Fruit fly (Drosophila melanogaster) whole organism, embryonic: ENCODE measurements around the gene Gdi.

Experiments used
- Abd-B ChIP-seq: fragments of 200-800 bp; sonication (Bioruptor generic); optimal IDR thresholded peaks from 2 replicates; lab custom pipeline; 2018; ENCODE audit warnings: missing biosample characterization, mild to moderate bottlenecking, missing genetic modification characterization, moderate library complexity
- Ada2b ChIP-seq: fragments of 200-800 bp; sonication (Bioruptor generic); IDR thresholded peaks from 2 replicates; pipeline ENCODE4 v1.3.6; 2022; ENCODE audit warnings: missing biosample characterization, missing genetic modification characterization
- Bdp1 ChIP-seq: fragments of 200-800 bp; sonication (Bioruptor generic); optimal IDR thresholded peaks from 3 replicates; lab custom pipeline; 2016; ENCODE audit warnings: missing biosample characterization, missing genetic modification characterization
- Blimp-1 ChIP-seq: fragments of 200-800 bp; sonication (Bioruptor generic); optimal IDR thresholded peaks from 3 replicates; lab custom pipeline; 2018; ENCODE audit warnings: missing biosample characterization, missing genetic modification characterization, mild to moderate bottlenecking, moderate library complexity, missing genetic modification reagents
- BtbVII ChIP-seq: fragments of 200-800 bp; sonication (Bioruptor generic); optimal IDR thresholded peaks from 3 replicates; lab custom pipeline; 2017; ENCODE audit warnings: missing biosample characterization, mild to moderate bottlenecking, missing genetic modification characterization
- CG1024 ChIP-seq: fragments of 200-800 bp; sonication (Bioruptor generic); IDR thresholded peaks from 2 replicates; pipeline ENCODE4 v1.3.6; 2022; ENCODE audit warnings: missing biosample characterization, missing genetic modification characterization
- CG10543 ChIP-seq: fragments of 200-800 bp; sonication (Bioruptor generic); optimal IDR thresholded peaks from 3 replicates; lab custom pipeline; 2017; ENCODE audit warnings: missing biosample characterization, mild to moderate bottlenecking, missing genetic modification characterization, moderate library complexity
- CG10565 ChIP-seq: fragments of 200-800 bp; sonication (Bioruptor generic); optimal IDR thresholded peaks from 3 replicates; lab custom pipeline; 2016; ENCODE audit warnings: missing biosample characterization, mild to moderate bottlenecking, missing genetic modification characterization
- CG11398 ChIP-seq: fragments of 200-800 bp; sonication (Bioruptor generic); optimal IDR thresholded peaks from 2 replicates; lab custom pipeline; 2016; ENCODE audit warnings: missing biosample characterization, missing genetic modification characterization
- CG11456 ChIP-seq: fragments of 200-800 bp; sonication (Bioruptor generic); IDR thresholded peaks from 3 replicates; pipeline ENCODE4 v1.3.6; 2022; ENCODE audit warnings: missing biosample characterization, missing genetic modification characterization
- CG11560 ChIP-seq: fragments of 200-800 bp; sonication (Bioruptor generic); IDR thresholded peaks from 3 replicates; pipeline ENCODE4 v1.3.6; 2022; ENCODE audit warnings: missing biosample characterization, missing genetic modification characterization
- CG11695 ChIP-seq: fragments of 200-800 bp; sonication (Bioruptor generic); IDR thresholded peaks from 3 replicates; pipeline ENCODE4 v1.3.6; 2022; ENCODE audit warnings: missing biosample characterization, missing genetic modification characterization
- CG12104 ChIP-seq: fragments of 200-800 bp; sonication (Bioruptor generic); optimal IDR thresholded peaks from 3 replicates; lab custom pipeline; 2016; ENCODE audit warnings: missing biosample characterization, missing genetic modification characterization
- CG12219 ChIP-seq: fragments of 200-800 bp; sonication (Bioruptor generic); optimal IDR thresholded peaks from 3 replicates; lab custom pipeline; 2018; ENCODE audit warnings: missing biosample characterization, mild to moderate bottlenecking, missing genetic modification characterization
- CG12769 ChIP-seq: fragments of 200-800 bp; sonication (Bioruptor generic); optimal IDR thresholded peaks from 2 replicates; lab custom pipeline; 2019; ENCODE audit warnings: missing biosample characterization, mild to moderate bottlenecking, missing genetic modification characterization, moderate library complexity
- CG14441 ChIP-seq: fragments of 200-800 bp; sonication (Bioruptor generic); IDR thresholded peaks from 2 replicates; pipeline ENCODE4 v1.3.6; 2022; ENCODE audit warnings: missing biosample characterization, missing genetic modification characterization
- CG15011 ChIP-seq: fragments of 200-800 bp; sonication (Bioruptor generic); optimal IDR thresholded peaks from 3 replicates; lab custom pipeline; 2018; ENCODE audit warnings: missing biosample characterization, mild to moderate bottlenecking, missing genetic modification characterization
- CG1603 ChIP-seq: fragments of 200-800 bp; sonication (Bioruptor generic); optimal IDR thresholded peaks from 2 replicates; lab custom pipeline; 2019; ENCODE audit warnings: missing biosample characterization, mild to moderate bottlenecking, missing genetic modification characterization, moderate library complexity
- CG18619 ChIP-seq: fragments of 200-800 bp; sonication (Bioruptor generic); optimal IDR thresholded peaks from 3 replicates; lab custom pipeline; 2017; ENCODE audit warnings: missing biosample characterization, mild to moderate bottlenecking, missing genetic modification characterization
- CG2678 ChIP-seq: fragments of 200-800 bp; sonication (Bioruptor generic); optimal IDR thresholded peaks from 3 replicates; lab custom pipeline; 2019; ENCODE audit warnings: missing biosample characterization, mild to moderate bottlenecking, missing genetic modification characterization, moderate library complexity
- CG43689 ChIP-seq: fragments of 200-800 bp; sonication (Bioruptor generic); IDR thresholded peaks from 2 replicates; pipeline ENCODE4 v1.3.6; 2022; ENCODE audit warnings: missing biosample characterization, missing genetic modification characterization
- CG5180 ChIP-seq: fragments of 200-800 bp; sonication (Bioruptor generic); optimal IDR thresholded peaks from 3 replicates; lab custom pipeline; 2017; ENCODE audit warnings: missing biosample characterization, missing genetic modification characterization, mild to moderate bottlenecking, moderate library complexity, missing genetic modification reagents
- CG6254 ChIP-seq: fragments of 200-800 bp; sonication (Bioruptor generic); optimal IDR thresholded peaks from 3 replicates; lab custom pipeline; 2017; ENCODE audit warnings: mild to moderate bottlenecking, missing biosample characterization, missing genetic modification reagents, missing genetic modification characterization
- CG6791 ChIP-seq: fragments of 200-800 bp; sonication (Bioruptor generic); IDR thresholded peaks from 3 replicates; pipeline ENCODE4 v1.3.6; 2022; ENCODE audit warnings: missing biosample characterization, missing genetic modification characterization; ENCODE audit not compliant: partially characterized antibody
- CG7786 ChIP-seq: fragments of 200-800 bp; sonication (Bioruptor generic); optimal IDR thresholded peaks from 2 replicates; lab custom pipeline; 2016; ENCODE audit warnings: missing biosample characterization, missing genetic modification characterization
- CG8281 ChIP-seq: fragments of 200-800 bp; sonication (Bioruptor generic); optimal IDR thresholded peaks from 2 replicates; lab custom pipeline; 2018; ENCODE audit warnings: missing biosample characterization, mild to moderate bottlenecking, missing genetic modification characterization, moderate library complexity
- CG8290 ChIP-seq, 3 experiments: fragments of 200-800 bp; sonication (Bioruptor generic); optimal IDR thresholded peaks; 2 replicates each; lab custom pipeline; 2016 to 2019; ENCODE audit warnings: missing biosample characterization in 3 of 3, missing genetic modification characterization in 3 of 3, mild to moderate bottlenecking in 2 of 3, moderate library complexity in 1 of 3
- CG9727 ChIP-seq: fragments of 200-800 bp; sonication (Bioruptor generic); optimal IDR thresholded peaks from 3 replicates; lab custom pipeline; 2017; ENCODE audit warnings: missing biosample characterization, mild to moderate bottlenecking, missing genetic modification characterization
- CHES-1-like ChIP-seq: fragments of 200-800 bp; sonication (Bioruptor generic); optimal IDR thresholded peaks from 2 replicates; lab custom pipeline; 2016; ENCODE audit warnings: missing biosample characterization, missing genetic modification characterization
- CrebB ChIP-seq: fragments of 200-800 bp; sonication (Bioruptor generic); optimal IDR thresholded peaks from 3 replicates; lab custom pipeline; 2018; ENCODE audit warnings: missing biosample characterization, mild to moderate bottlenecking, missing genetic modification characterization
- Dip2 ChIP-seq: fragments of 200-800 bp; sonication (Bioruptor generic); IDR thresholded peaks from 2 replicates; pipeline ENCODE4 v1.3.6; 2022; ENCODE audit warnings: missing biosample characterization, missing genetic modification characterization
- HLHmδ ChIP-seq: fragments of 200-800 bp; sonication (Bioruptor generic); optimal IDR thresholded peaks from 2 replicates; lab custom pipeline; 2018; ENCODE audit warnings: missing biosample characterization, mild to moderate bottlenecking, missing genetic modification characterization, moderate library complexity
- NK7.1 ChIP-seq: fragments of 200-800 bp; sonication (Bioruptor generic); optimal IDR thresholded peaks from 3 replicates; lab custom pipeline; 2016; ENCODE audit warnings: missing biosample characterization, missing genetic modification characterization
- PHDP ChIP-seq: fragments of 200-800 bp; sonication (Bioruptor generic); optimal IDR thresholded peaks from 3 replicates; lab custom pipeline; 2018; ENCODE audit warnings: missing biosample characterization, mild to moderate bottlenecking, missing genetic modification characterization, moderate library complexity
- cg ChIP-seq: fragments of 200-800 bp; sonication (Bioruptor generic); optimal IDR thresholded peaks from 3 replicates; lab custom pipeline; 2019; ENCODE audit warnings: missing biosample characterization, mild to moderate bottlenecking, missing genetic modification characterization, moderate library complexity
- ci ChIP-seq: fragments of 200-800 bp; sonication (Bioruptor generic); IDR thresholded peaks from 3 replicates; pipeline ENCODE4 v1.3.6; 2022; ENCODE audit warnings: missing biosample characterization, missing genetic modification characterization
- croc ChIP-seq: fragments of 200-800 bp; sonication (Bioruptor generic); conservative IDR thresholded peaks from 3 replicates; pipeline ENCODE4 v1.3.6; 2022; ENCODE audit warnings: missing biosample characterization, missing genetic modification characterization
- fd96Cb ChIP-seq: fragments of 200-800 bp; sonication (Bioruptor generic); optimal IDR thresholded peaks from 2 replicates; lab custom pipeline; 2018; ENCODE audit warnings: missing biosample characterization, mild to moderate bottlenecking, missing genetic modification characterization, moderate library complexity
- ham ChIP-seq: fragments of 200-800 bp; sonication (Bioruptor generic); IDR thresholded peaks from 2 replicates; pipeline ENCODE4 v1.3.6; 2022; ENCODE audit warnings: missing biosample characterization, missing genetic modification characterization
- hb ChIP-seq: fragments of 200-800 bp; sonication (Bioruptor generic); IDR thresholded peaks from 3 replicates; pipeline ENCODE4 v1.3.6; 2022; ENCODE audit warnings: missing biosample characterization, missing genetic modification characterization; ENCODE audit not compliant: partially characterized antibody
- inv ChIP-seq: fragments of 200-800 bp; sonication (Bioruptor generic); IDR thresholded peaks from 2 replicates; pipeline ENCODE4 v1.3.6; 2022; ENCODE audit warnings: missing biosample characterization, missing genetic modification characterization; ENCODE audit not compliant: partially characterized antibody
- jing ChIP-seq: fragments of 200-800 bp; sonication (Bioruptor generic); optimal IDR thresholded peaks from 2 replicates; lab custom pipeline; 2018; ENCODE audit warnings: missing biosample characterization, mild to moderate bottlenecking, missing genetic modification characterization
- kay ChIP-seq: fragments of 200-800 bp; sonication (Bioruptor generic); optimal IDR thresholded peaks from 2 replicates; lab custom pipeline; 2016; ENCODE audit warnings: missing biosample characterization, missing genetic modification characterization
- maf-S ChIP-seq: fragments of 200-800 bp; sonication (Bioruptor generic); optimal IDR thresholded peaks from 2 replicates; lab custom pipeline; 2016; ENCODE audit warnings: missing biosample characterization, missing genetic modification characterization
- mirr ChIP-seq: fragments of 200-800 bp; sonication (Bioruptor generic); optimal IDR thresholded peaks from 3 replicates; lab custom pipeline; 2018; ENCODE audit warnings: missing biosample characterization, mild to moderate bottlenecking, missing genetic modification characterization
- nom ChIP-seq: fragments of 200-800 bp; sonication (Bioruptor generic); optimal IDR thresholded peaks from 2 replicates; lab custom pipeline; 2017; ENCODE audit warnings: missing biosample characterization, missing genetic modification characterization, mild to moderate bottlenecking, moderate library complexity, missing genetic modification reagents
- oc ChIP-seq: fragments of 200-800 bp; sonication (Bioruptor generic); optimal IDR thresholded peaks from 2 replicates; lab custom pipeline; 2018; ENCODE audit warnings: missing biosample characterization, mild to moderate bottlenecking, missing genetic modification characterization, moderate library complexity
- onecut ChIP-seq: fragments of 200-800 bp; sonication (Bioruptor generic); IDR thresholded peaks from 2 replicates; pipeline ENCODE4 v1.3.6; 2022; ENCODE audit warnings: missing biosample characterization, missing genetic modification characterization
- pum ChIP-seq: fragments of 200-800 bp; sonication (Bioruptor generic); optimal IDR thresholded peaks from 2 replicates; lab custom pipeline; 2016; ENCODE audit warnings: missing biosample characterization, missing genetic modification characterization
- scrt ChIP-seq: fragments of 200-800 bp; sonication (Bioruptor generic); optimal IDR thresholded peaks from 2 replicates; lab custom pipeline; 2018; ENCODE audit warnings: missing biosample characterization, mild to moderate bottlenecking, missing genetic modification characterization, moderate library complexity

The Gdi gene

DNA sequence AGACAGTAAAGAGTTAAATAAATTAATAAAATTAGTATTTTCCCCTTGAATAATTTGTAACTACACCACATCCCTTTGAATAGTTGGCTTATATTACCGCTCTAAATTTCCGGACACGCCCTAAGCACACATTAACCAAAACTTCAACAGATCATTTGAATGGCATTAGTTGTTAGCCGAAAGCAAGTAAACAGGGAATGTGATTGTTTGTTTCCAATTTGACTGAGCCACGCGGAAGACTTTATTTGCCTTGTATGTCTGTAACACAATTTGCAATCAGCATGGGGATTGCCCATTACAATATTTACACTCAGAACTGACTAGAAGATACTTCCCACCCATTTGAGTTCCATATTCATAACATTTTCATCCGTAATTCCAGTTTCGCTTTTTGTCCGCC lies 15.0 kb upstream of the Gdi start (continued):
- no peak for TF ChIP-seq cg
- no peak for TF ChIP-seq hb
- TF ChIP-seq Dip2 (GFP tag; lab: Robert Waterston, UW): no peak
- TF ChIP-seq CG43689 (GFP tag; lab: Robert Waterston, UW): no peak
- TF ChIP-seq ham (GFP tag; lab: Robert Waterston, UW): no peak
- TF ChIP-seq CG7786: no peak
- peak; percentile 24 for TF ChIP-seq CG9727
- TF ChIP-seq maf-S (GFP tag; lab: Kevin White, UChicago): no peak
- no peak for TF ChIP-seq Ada2b (GFP tag; lab: Robert Waterston, UW)
- TF ChIP-seq CG12219 (GFP tag; lab: Kevin White, UChicago): peak; percentile 4
- TF ChIP-seq mirr (GFP tag; lab: Kevin White, UChicago): peak; percentile 83
- no peak for TF ChIP-seq Bdp1
- TF ChIP-seq CG11560 (tag; lab: Robert Waterston, UW): no peak
- no peak for TF ChIP-seq CG6791 (GFP tag; lab: Robert Waterston, UW)
- TF ChIP-seq CG8281 (tag; lab: Kevin White, UChicago): no peak
- TF ChIP-seq CG15011 (GFP tag; lab: Kevin White, UChicago): peak; percentile 46
- peak; percentile 12 for TF ChIP-seq CG5180 (GFP tag; lab: Kevin White, UChicago)
- no peak for TF ChIP-seq jing
- TF ChIP-seq croc (GFP tag; lab: Robert Waterston, UW): no peak
- TF ChIP-seq BtbVII (GFP tag; lab: Kevin White, UChicago): peak; percentile 65
- no peak for TF ChIP-seq inv (GFP tag; lab: Robert Waterston, UW)
- peak; percentile 41 for TF ChIP-seq CG12769
- peak; percentile 18 for TF ChIP-seq CG1603 (tag; lab: Kevin White, UChicago)
- no peak for TF ChIP-seq NK7.1 (GFP tag; lab: Kevin White, UChicago)
- no peak for TF ChIP-seq CG18619 (GFP tag; lab: Kevin White, UChicago)
- TF ChIP-seq fd96Cb (tag; lab: Kevin White, UChicago): no peak
- no peak for TF ChIP-seq CG11398 (GFP tag; lab: Kevin White, UChicago)
- no peak for TF ChIP-seq nom (GFP tag; lab: Kevin White, UChicago)
- TF ChIP-seq CG6254 (GFP tag; lab: Kevin White, UChicago): no peak
- peak; percentile 54 for TF ChIP-seq CG2678 (tag; lab: Kevin White, UChicago)
- TF ChIP-seq CG14441: 0 out of 2 replicates have a peak, but pooled peaks have one; percentile 11
- TF ChIP-seq CrebB (tag; lab: Kevin White, UChicago): no peak
- TF ChIP-seq Blimp-1: no peak
- TF ChIP-seq PHDP: peak; percentile 38
- no peak for TF ChIP-seq HLHmδ (GFP tag; lab: Kevin White, UChicago)
- TF ChIP-seq CHES-1-like: peak; percentile 16
- no peak for TF ChIP-seq CG8290 (GFP tag; optimal IDR thresholded peaks at IDR 0.05; lab: Kevin White, UChicago)
- peak in 1 of 2 experiments; percentile 75 for TF ChIP-seq CG8290 (tag; optimal IDR thresholded peaks at IDR 0.05; lab: Kevin White, UChicago)
- no peak for TF ChIP-seq CG10565 (GFP tag; lab: Kevin White, UChicago)
- no peak for TF ChIP-seq CG12104 (GFP tag; lab: Kevin White, UChicago)
- TF ChIP-seq kay (GFP tag; lab: Kevin White, UChicago): no peak
- TF ChIP-seq pum (GFP tag; lab: Kevin White, UChicago): no peak
- TF ChIP-seq CG1024: no peak
- no peak for TF ChIP-seq ci
- no peak for TF ChIP-seq oc
- TF ChIP-seq CG11456 (GFP tag; lab: Robert Waterston, UW): no peak
- TF ChIP-seq scrt (GFP tag; lab: Kevin White, UChicago): peak; percentile 35
- TF ChIP-seq Abd-B (GFP tag; lab: Kevin White, UChicago): no peak
- no peak for TF ChIP-seq onecut (GFP tag; lab: Robert Waterston, UW)
- TF ChIP-seq CG11695 (GFP tag; lab: Robert Waterston, UW): 0 out of 3 replicates have a peak, but pooled peaks have one; percentile 6
- no peak for TF ChIP-seq CG10543
